Fruit fly (Drosophila melanogaster): ENCODE results near the gene GckIII.
A peak's percentile ranks its signal among the peaks of the same experiment; 100 is the strongest.

dm6 chr3R:17117607-17118327 lies 32.5 kb downstream of the GckIII start:
- TF ChIP-seq Hr39 (GFP tag; optimal IDR thresholded peaks at IDR 0.05): peak; percentile 69
- peak; percentile 33 for TF ChIP-seq CG8319 (GFP tag; optimal IDR thresholded peaks at IDR 0.05)
- TF ChIP-seq Eip75B (GFP tag; optimal IDR thresholded peaks at IDR 0.05): peak; percentile 57
- TF ChIP-seq CG10669 (GFP tag; optimal IDR thresholded peaks at IDR 0.05): peak; percentile 52
- TF ChIP-seq Sox14 (GFP tag; optimal IDR thresholded peaks at IDR 0.05): peak; percentile 75
- TF ChIP-seq esn (GFP tag; optimal IDR thresholded peaks at IDR 0.05): peak; percentile 83
- TF ChIP-seq Hr38 (GFP tag; optimal IDR thresholded peaks at IDR 0.05): no peak
- peak; percentile 39 for TF ChIP-seq CG9139 (GFP tag; optimal IDR thresholded peaks at IDR 0.05)
- TF ChIP-seq CG4318 (GFP tag; optimal IDR thresholded peaks at IDR 0.05): peak; percentile 44
- peak; percentile 37 for TF ChIP-seq Sox15 (GFP tag; optimal IDR thresholded peaks at IDR 0.05)
- TF ChIP-seq CG16779 (tag; optimal IDR thresholded peaks at IDR 0.05): no peak
- peak; percentile 15 for TF ChIP-seq Blimp-1 (GFP tag; optimal IDR thresholded peaks at IDR 0.05)
- TF ChIP-seq Lpt (GFP tag; optimal IDR thresholded peaks at IDR 0.05): no peak

Data from whole organism, prepupa.